Fruit fly (Drosophila melanogaster) whole organism, pupa: ENCODE measurements around the gene Os-C.

Source experiments
- CG10348 ChIP-seq: fragments of 200-800 bp; sonication (Bioruptor generic); IDR thresholded peaks from 2 replicates; pipeline ENCODE4 v1.3.6; 2022; ENCODE audit warnings: missing biosample characterization, missing genetic modification characterization
- CG12605 ChIP-seq: fragments of 200-800 bp; sonication (Bioruptor generic); IDR thresholded peaks from 2 replicates; pipeline ENCODE4 v1.3.6; 2022; ENCODE audit warnings: missing biosample characterization, missing genetic modification characterization
- CG13204 ChIP-seq: fragments of 200-800 bp; sonication (Bioruptor generic); optimal IDR thresholded peaks from 2 replicates; lab custom pipeline; 2018; ENCODE audit warnings: missing biosample characterization, mild to moderate bottlenecking, missing genetic modification characterization, moderate library complexity
- CG14655 ChIP-seq: fragments of 200-800 bp; sonication (Bioruptor generic); optimal IDR thresholded peaks from 3 replicates; lab custom pipeline; 2017; ENCODE audit warnings: mild to moderate bottlenecking, missing biosample characterization, missing genetic modification reagents, missing genetic modification characterization
- CG15710 ChIP-seq: fragments of 200-800 bp; sonication (Bioruptor generic); optimal IDR thresholded peaks from 2 replicates; lab custom pipeline; 2018; ENCODE audit warnings: missing biosample characterization, mild to moderate bottlenecking, missing genetic modification characterization, moderate library complexity
- CG17806 ChIP-seq: fragments of 200-800 bp; sonication (Bioruptor generic); optimal IDR thresholded peaks from 2 replicates; lab custom pipeline; 2018; ENCODE audit warnings: missing biosample characterization, mild to moderate bottlenecking, missing genetic modification characterization, moderate library complexity
- CG32121 ChIP-seq: fragments of 200-800 bp; sonication (Bioruptor generic); IDR thresholded peaks from 2 replicates; pipeline ENCODE4 v1.3.6; 2022; ENCODE audit warnings: missing biosample characterization, missing genetic modification characterization
- CG34367 ChIP-seq: fragments of 200-800 bp; sonication (Bioruptor generic); optimal IDR thresholded peaks from 2 replicates; lab custom pipeline; 2018; ENCODE audit warnings: missing biosample characterization, mild to moderate bottlenecking, missing genetic modification characterization
- CG4496 ChIP-seq: fragments of 200-800 bp; sonication (Bioruptor generic); IDR thresholded peaks from 3 replicates; pipeline ENCODE4 v1.3.6; 2022; ENCODE audit warnings: missing biosample characterization, missing genetic modification characterization
- CG8159 ChIP-seq: fragments of 200-800 bp; sonication (Bioruptor generic); optimal IDR thresholded peaks from 3 replicates; lab custom pipeline; 2018; ENCODE audit warnings: missing biosample characterization, mild to moderate bottlenecking, missing genetic modification characterization, moderate library complexity
- CG8301 ChIP-seq: fragments of 200-800 bp; sonication (Bioruptor generic); optimal IDR thresholded peaks from 2 replicates; lab custom pipeline; 2018; ENCODE audit warnings: missing biosample characterization, mild to moderate bottlenecking, missing genetic modification characterization
- CG9948 ChIP-seq: fragments of 200-800 bp; sonication (Bioruptor generic); optimal IDR thresholded peaks from 2 replicates; lab custom pipeline; 2018; ENCODE audit warnings: missing biosample characterization, mild to moderate bottlenecking, missing genetic modification characterization, moderate library complexity
- D1 ChIP-seq: fragments of 200-800 bp; sonication (Bioruptor generic); optimal IDR thresholded peaks from 2 replicates; lab custom pipeline; 2018; ENCODE audit warnings: missing biosample characterization, mild to moderate bottlenecking, missing genetic modification characterization, moderate library complexity
- EcR ChIP-seq: fragments of 200-800 bp; sonication (Bioruptor generic); optimal IDR thresholded peaks from 3 replicates; lab custom pipeline; 2019; ENCODE audit warnings: missing biosample characterization, missing genetic modification characterization, mild to moderate bottlenecking, moderate library complexity, missing genetic modification reagents
- Ets98B ChIP-seq: fragments of 200-800 bp; sonication (Bioruptor generic); IDR thresholded peaks from 2 replicates; pipeline ENCODE4 v1.3.6; 2022; ENCODE audit warnings: missing biosample characterization, missing genetic modification characterization
- Pif1A ChIP-seq: fragments of 200-800 bp; sonication (Bioruptor generic); optimal IDR thresholded peaks from 3 replicates; lab custom pipeline; 2016; ENCODE audit warnings: missing biosample characterization, missing genetic modification characterization
- Pif1B ChIP-seq: fragments of 200-800 bp; sonication (Bioruptor generic); optimal IDR thresholded peaks from 3 replicates; lab custom pipeline; 2016; ENCODE audit warnings: missing biosample characterization, missing genetic modification characterization
- Snoo ChIP-seq: fragments of 200-800 bp; sonication (Bioruptor generic); optimal IDR thresholded peaks from 3 replicates; lab custom pipeline; 2017; ENCODE audit warnings: missing biosample characterization, mild to moderate bottlenecking, missing genetic modification characterization, inconsistent platforms
- fd96Ca ChIP-seq: fragments of 200-800 bp; sonication (Bioruptor generic); IDR thresholded peaks from 3 replicates; pipeline ENCODE4 v1.3.6; 2022; ENCODE audit warnings: missing biosample characterization, missing genetic modification characterization
- gl ChIP-seq: fragments of 200-800 bp; sonication (Bioruptor generic); optimal IDR thresholded peaks from 2 replicates; lab custom pipeline; 2018; ENCODE audit warnings: missing biosample characterization, mild to moderate bottlenecking, missing genetic modification characterization
- rn ChIP-seq: fragments of 200-800 bp; sonication (Bioruptor generic); IDR thresholded peaks from 2 replicates; pipeline ENCODE4 v1.3.6; 2022; ENCODE audit warnings: missing biosample characterization, missing genetic modification characterization

Gene Os-C

DNA sequence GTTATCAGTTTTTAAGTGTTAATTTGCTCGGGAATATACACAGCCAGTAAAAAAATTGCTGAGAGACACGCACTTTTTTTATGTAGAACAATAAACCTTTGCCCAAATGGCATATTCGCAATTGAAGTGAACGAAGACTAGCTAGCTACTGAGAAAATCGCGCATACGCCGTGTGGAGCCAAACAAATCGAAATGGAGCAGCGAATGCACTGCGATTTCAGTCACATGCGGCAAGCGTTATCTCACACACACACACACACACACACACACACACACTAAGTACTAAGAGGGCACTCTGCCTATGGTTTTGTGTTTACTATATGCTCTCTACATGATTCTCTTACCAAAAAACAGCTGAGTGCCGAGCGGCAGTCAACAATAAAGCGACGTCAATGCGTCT, 14.7 kb downstream of the Os-C start:
- no peak for TF ChIP-seq Pif1A
- no peak for TF ChIP-seq CG17806 (tag; lab: Kevin White, UChicago)
- no peak for TF ChIP-seq CG8301 (tag; lab: Kevin White, UChicago)
- TF ChIP-seq CG34367 (tag; lab: Kevin White, UChicago), result no peak
- no peak for TF ChIP-seq CG13204
- no peak for TF ChIP-seq rn (GFP tag; lab: Robert Waterston, UW)
- TF ChIP-seq, all 21 proteins: peak for 0

dm6 chr3R:7994629-7995028, 15.9 kb downstream of the Os-C start:
- TF ChIP-seq Pif1A, result no peak
- TF ChIP-seq EcR (GFP tag; lab: Kevin White, UChicago), result no peak
- no peak for TF ChIP-seq CG10348
- no peak for TF ChIP-seq CG8159 (tag; lab: Kevin White, UChicago)
- TF ChIP-seq D1 (tag; lab: Kevin White, UChicago), result no peak
- no peak for TF ChIP-seq CG15710
- TF ChIP-seq, all 21 proteins: peak for 0

dm6 chr3R:7995722-7996121, 17.0 kb downstream of the Os-C start, which contains the start of gene Elovl7:
Elovl7 (minus strand) TSS chr3R:7995852.
- no peak for TF ChIP-seq CG8301 (tag; lab: Kevin White, UChicago)
- peak; percentile 41 for TF ChIP-seq EcR (GFP tag; lab: Kevin White, UChicago)
- peak; percentile 93 for TF ChIP-seq CG13204

DNA sequence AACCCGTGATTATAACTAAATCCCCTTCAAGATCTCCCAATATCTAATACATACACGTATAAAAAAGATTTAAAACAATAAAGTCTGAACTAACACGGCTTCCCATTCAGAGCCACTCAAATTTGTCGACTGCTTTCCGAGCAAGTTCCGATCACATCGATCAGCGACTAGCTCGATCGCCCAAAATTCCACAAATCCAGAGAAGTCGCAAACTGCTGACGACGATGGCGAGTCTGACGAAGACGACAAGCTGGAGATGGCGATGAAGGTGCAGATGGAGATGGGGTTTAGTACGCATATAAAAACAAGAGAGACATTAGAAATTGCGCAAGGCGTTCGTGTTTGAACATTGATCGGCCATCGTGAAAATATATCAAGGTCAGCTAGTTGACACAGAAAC, 20.0 kb downstream of the Os-C start:
- no peak for TF ChIP-seq CG34367 (tag; lab: Kevin White, UChicago)
- no peak for TF ChIP-seq Snoo (tag; lab: Kevin White, UChicago)
- no peak for TF ChIP-seq Pif1B

- no peak for TF ChIP-seq gl (tag; lab: Kevin White, UChicago)
- TF ChIP-seq CG15710, result no peak
- TF ChIP-seq D1 (tag; lab: Kevin White, UChicago), result no peak
- TF ChIP-seq Ets98B (GFP tag; lab: Robert Waterston, UW), result no peak
- TF ChIP-seq CG17806 (tag; lab: Kevin White, UChicago), result no peak
- no peak for TF ChIP-seq rn (GFP tag; lab: Robert Waterston, UW)
- TF ChIP-seq CG32121 (GFP tag; lab: Robert Waterston, UW), result no peak
These were observed 20.9 kb downstream of the Os-C start, which contains the start of gene PIG-H for dm6 chr3R:7999530-8000116. PIG-H (plus strand) TSS chr3R:7999832.

- TF ChIP-seq CG15710 (peak; percentile 95), CG4496 (GFP tag; lab: Robert Waterston, UW) (peak; percentile 99), EcR (GFP tag; lab: Kevin White, UChicago) (peak; percentile 61), CG8301 (tag; lab: Kevin White, UChicago) (peak; percentile 94), CG12605 (peak; percentile 95), gl (tag; lab: Kevin White, UChicago) (peak; percentile 79), D1 (tag; lab: Kevin White, UChicago) (peak; percentile 80), Pif1B (peak; percentile 94), CG34367 (tag; lab: Kevin White, UChicago) (peak; percentile 92), CG13204 (no peak), CG17806 (tag; lab: Kevin White, UChicago) (peak; percentile 93), CG8159 (tag; lab: Kevin White, UChicago) (peak; percentile 96), rn (GFP tag; lab: Robert Waterston, UW) (peak; percentile 97), CG32121 (GFP tag; lab: Robert Waterston, UW) (peak; percentile 97), Pif1A (peak; percentile 93), Snoo (tag; lab: Kevin White, UChicago) (peak; percentile 95), fd96Ca (GFP tag; lab: Robert Waterston, UW) (peak; percentile 96), CG14655 (GFP tag; lab: Kevin White, UChicago) (peak; percentile 94), CG9948 (tag; lab: Kevin White, UChicago) (peak; percentile 93), Ets98B (GFP tag; lab: Robert Waterston, UW) (peak; percentile 97), CG10348 (peak; percentile 93)
These were observed 22.4 kb downstream of the Os-C start, which contains the start of the genes Kmn2 and CG2698 for dm6 chr3R:8001074-8001669. Kmn2 (minus strand) TSS chr3R:8001309. CG2698 (plus strand) TSS chr3R:8001562.

dm6 chr3R:8007595-8008255, 29.0 kb downstream of the Os-C start, which contains the start of gene CG2767:
CG2767 (minus strand) TSS chr3R:8008110.
- no peak for TF ChIP-seq fd96Ca (GFP tag; lab: Robert Waterston, UW)
- peak; percentile 87 for TF ChIP-seq CG12605
- no peak for TF ChIP-seq Pif1A
- TF ChIP-seq CG8301 (tag; lab: Kevin White, UChicago), result no peak
- TF ChIP-seq EcR (GFP tag; lab: Kevin White, UChicago), result peak; percentile 54
- TF ChIP-seq CG32121 (GFP tag; lab: Robert Waterston, UW), result no peak
- no peak for TF ChIP-seq CG15710
- no peak for TF ChIP-seq Pif1B
- no peak for TF ChIP-seq CG8159 (tag; lab: Kevin White, UChicago)
- no peak for TF ChIP-seq gl (tag; lab: Kevin White, UChicago)
- TF ChIP-seq CG13204, result no peak
- no peak for TF ChIP-seq D1 (tag; lab: Kevin White, UChicago)
- no peak for TF ChIP-seq CG4496 (GFP tag; lab: Robert Waterston, UW)
- no peak for TF ChIP-seq Ets98B (GFP tag; lab: Robert Waterston, UW)
- TF ChIP-seq CG17806 (tag; lab: Kevin White, UChicago), result no peak
- no peak for TF ChIP-seq Snoo (tag; lab: Kevin White, UChicago)
- TF ChIP-seq CG9948 (tag; lab: Kevin White, UChicago), result no peak
